Fruit fly (Drosophila melanogaster) whole organism, pupa: ENCODE results near the gene CG7289.

Experiments used
- CG12605 ChIP-seq: fragments of 200-800 bp; sonication (Bioruptor generic); IDR thresholded peaks from 2 replicates; pipeline ENCODE4 v1.3.6; 2022; ENCODE audit warnings: missing biosample characterization, missing genetic modification characterization
- CG17806 ChIP-seq: fragments of 200-800 bp; sonication (Bioruptor generic); optimal IDR thresholded peaks from 2 replicates; lab custom pipeline; 2018; ENCODE audit warnings: missing biosample characterization, mild to moderate bottlenecking, missing genetic modification characterization, moderate library complexity
- CG9948 ChIP-seq: fragments of 200-800 bp; sonication (Bioruptor generic); optimal IDR thresholded peaks from 2 replicates; lab custom pipeline; 2018; ENCODE audit warnings: missing biosample characterization, mild to moderate bottlenecking, missing genetic modification characterization, moderate library complexity
- D1 ChIP-seq: fragments of 200-800 bp; sonication (Bioruptor generic); optimal IDR thresholded peaks from 2 replicates; lab custom pipeline; 2018; ENCODE audit warnings: missing biosample characterization, mild to moderate bottlenecking, missing genetic modification characterization, moderate library complexity
- Pif1B ChIP-seq: fragments of 200-800 bp; sonication (Bioruptor generic); optimal IDR thresholded peaks from 3 replicates; lab custom pipeline; 2016; ENCODE audit warnings: missing biosample characterization, missing genetic modification characterization
- gl ChIP-seq: fragments of 200-800 bp; sonication (Bioruptor generic); optimal IDR thresholded peaks from 2 replicates; lab custom pipeline; 2018; ENCODE audit warnings: missing biosample characterization, mild to moderate bottlenecking, missing genetic modification characterization

DNA sequence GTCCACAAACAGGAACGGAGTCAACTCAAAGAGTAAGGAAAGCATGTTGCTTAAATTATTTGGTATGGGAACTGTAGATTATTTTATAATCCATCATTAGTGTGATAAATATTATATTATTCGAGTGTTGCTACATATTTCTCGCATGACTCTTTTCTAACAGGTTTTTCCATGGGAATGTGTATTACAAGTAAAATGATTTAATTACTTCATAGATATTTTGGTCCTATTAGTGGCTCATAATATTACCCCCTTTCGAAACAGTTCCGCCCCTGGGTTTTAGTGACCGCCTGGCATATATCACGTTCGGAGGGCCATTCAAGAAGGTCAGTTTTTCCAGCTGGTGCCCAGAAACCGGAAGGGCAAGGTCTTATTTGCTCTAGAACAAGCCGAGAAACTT lies 50.1 kb downstream of the CG7289 start:
- no peak for TF ChIP-seq Pif1B (GFP tag; lab: Kevin White, UChicago)
- TF ChIP-seq D1: no peak
- TF ChIP-seq CG12605: no peak
- TF ChIP-seq CG9948 (tag; lab: Kevin White, UChicago): no peak
- no peak for TF ChIP-seq gl (tag; lab: Kevin White, UChicago)
- no peak for TF ChIP-seq CG17806 (tag; lab: Kevin White, UChicago)
